Worm (Caenorhabditis elegans) whole organism, young adult: ENCODE results near the gene W01D2.6.

Experiments
- F22D6.2 ChIP-seq: sonication (generic microtip); optimal IDR thresholded peaks from 2 replicates; lab custom pipeline; 2016; ENCODE audit warnings: mild to moderate bottlenecking, missing genetic modification characterization, missing compliant biosample characterization
- F33H1.4 ChIP-seq: fragments of 200-800 bp; sonication (Bioruptor generic); IDR thresholded peaks from 2 replicates; pipeline ENCODE4 v1.3.6; 2022; ENCODE audit warnings: missing genetic modification reagents, missing genetic modification characterization, missing compliant biosample characterization
- F52B5.7 ChIP-seq: sonication (generic microtip); optimal IDR thresholded peaks from 2 replicates; lab custom pipeline; 2016; ENCODE audit warnings: mild to moderate bottlenecking, missing genetic modification characterization, missing compliant biosample characterization
- F55B11.4 ChIP-seq: sonication (generic microtip); optimal IDR thresholded peaks from 2 replicates; lab custom pipeline; 2016; ENCODE audit warnings: missing compliant biosample characterization, missing genetic modification characterization, borderline replicate concordance; ENCODE audit not compliant: insufficient read depth
- F57A8.1 ChIP-seq: fragments of 200-800 bp; sonication (Bioruptor generic); optimal IDR thresholded peaks from 2 replicates; lab custom pipeline; 2018; ENCODE audit warnings: mild to moderate bottlenecking, missing genetic modification characterization, moderate library complexity, missing compliant biosample characterization
- Y53F4B.3 ChIP-seq: fragments of 200-800 bp; sonication (Bioruptor generic); IDR thresholded peaks from 2 replicates; pipeline ENCODE4 v1.3.6; 2022; ENCODE audit warnings: missing genetic modification reagents, missing genetic modification characterization, missing compliant biosample characterization
- Y67H2A.10 ChIP-seq: fragments of 200-800 bp; sonication (Bioruptor generic); conservative IDR thresholded peaks from 2 replicates; pipeline ENCODE4 v1.3.6; 2022; ENCODE audit warnings: missing genetic modification reagents, missing genetic modification characterization, missing compliant biosample characterization
- Y95B8A.8 ChIP-seq: fragments of 200-800 bp; sonication (Bioruptor generic); IDR thresholded peaks from 2 replicates; pipeline ENCODE4 v1.3.6; 2022; ENCODE audit warnings: missing genetic modification reagents, missing genetic modification characterization, missing compliant biosample characterization
- ZK185.1 ChIP-seq: sonication (generic microtip); optimal IDR thresholded peaks from 2 replicates; lab custom pipeline; 2016; ENCODE audit warnings: mild to moderate bottlenecking, missing genetic modification characterization, missing compliant biosample characterization; ENCODE audit not compliant: poor library complexity, severe bottlenecking
- athp-1 ChIP-seq: sonication (generic microtip); optimal IDR thresholded peaks from 2 replicates; lab custom pipeline; 2017; ENCODE audit warnings: mild to moderate bottlenecking, missing genetic modification characterization, missing compliant biosample characterization
- attf-3 ChIP-seq: fragments of 200-800 bp; sonication (Bioruptor generic); conservative IDR thresholded peaks from 2 replicates; pipeline ENCODE4 v1.3.6; 2022; ENCODE audit warnings: missing genetic modification reagents, missing genetic modification characterization, missing compliant biosample characterization
- attf-6 ChIP-seq: fragments of 200-800 bp; sonication (Bioruptor generic); IDR thresholded peaks from 2 replicates; pipeline ENCODE4 v1.3.6; 2022; ENCODE audit warnings: missing genetic modification reagents, missing genetic modification characterization, missing compliant biosample characterization
- bed-1 ChIP-seq: fragments of 200-800 bp; sonication (Bioruptor generic); IDR thresholded peaks from 2 replicates; pipeline ENCODE4 v1.3.6; 2022; ENCODE audit warnings: missing genetic modification reagents, missing genetic modification characterization, missing compliant biosample characterization
- bed-2 ChIP-seq: fragments of 200-800 bp; sonication (Bioruptor generic); IDR thresholded peaks from 2 replicates; pipeline ENCODE4 v1.3.6; 2022; ENCODE audit warnings: missing genetic modification reagents, missing genetic modification characterization, missing compliant biosample characterization
- ccch-3 ChIP-seq: fragments of 200-800 bp; sonication (Bioruptor generic); optimal IDR thresholded peaks from 2 replicates; lab custom pipeline; 2018; ENCODE audit warnings: mild to moderate bottlenecking, missing genetic modification characterization, missing compliant biosample characterization
- ceh-40 ChIP-seq: fragments of 200-800 bp; sonication (Bioruptor generic); IDR thresholded peaks from 2 replicates; pipeline ENCODE4 v1.3.6; 2022; ENCODE audit warnings: missing genetic modification characterization, missing compliant biosample characterization
- die-1 ChIP-seq: sonication (generic microtip); optimal IDR thresholded peaks from 2 replicates; lab custom pipeline; 2016; ENCODE audit warnings: missing genotype, mild to moderate bottlenecking, missing genetic modification characterization, missing compliant biosample characterization
- egrh-3 ChIP-seq: fragments of 200-800 bp; sonication (Bioruptor generic); IDR thresholded peaks from 2 replicates; pipeline ENCODE4 v1.3.6; 2022; ENCODE audit warnings: missing genetic modification reagents, missing genetic modification characterization, missing compliant biosample characterization
- ekl-4 ChIP-seq: fragments of 200-800 bp; sonication (Bioruptor generic); IDR thresholded peaks from 2 replicates; pipeline ENCODE4 v1.3.6; 2022; ENCODE audit warnings: missing genetic modification reagents, missing genetic modification characterization, missing compliant biosample characterization
- fkh-3 ChIP-seq: sonication (generic microtip); optimal IDR thresholded peaks from 2 replicates; lab custom pipeline; 2016; ENCODE audit warnings: mild to moderate bottlenecking, missing genetic modification characterization, missing compliant biosample characterization
- hlh-12 ChIP-seq: sonication (generic microtip); optimal IDR thresholded peaks from 2 replicates; lab custom pipeline; 2016; ENCODE audit warnings: missing genetic modification characterization, missing compliant biosample characterization
- hmg-20 ChIP-seq: fragments of 200-800 bp; sonication (Bioruptor generic); IDR thresholded peaks from 2 replicates; pipeline ENCODE4 v1.3.6; 2022; ENCODE audit warnings: missing genetic modification reagents, missing genetic modification characterization, missing compliant biosample characterization
- hrde-1 ChIP-seq: sonication (generic microtip); optimal IDR thresholded peaks from 2 replicates; lab custom pipeline; 2016; ENCODE audit warnings: missing genetic modification characterization, mild to moderate bottlenecking, missing compliant biosample characterization, moderate library complexity, missing genotype, missing genetic modification reagents, borderline replicate concordance
- let-607 ChIP-seq, 2 experiments: fragments of 200-800 bp in 1 of 2; sonication (Bioruptor generic) in 1 of 2; sonication (generic microtip) in 1 of 2; optimal IDR thresholded peaks; 2 replicates each; lab custom pipeline; 2016 to 2018; ENCODE audit warnings: mild to moderate bottlenecking in 2 of 2, missing compliant biosample characterization in 2 of 2, missing genetic modification characterization in 2 of 2, moderate library complexity in 2 of 2, missing genotype in 1 of 2
- lin-26 ChIP-seq: fragments of 200-800 bp; sonication (Bioruptor generic); IDR thresholded peaks from 2 replicates; pipeline ENCODE4 v1.3.6; 2022; ENCODE audit warnings: missing genetic modification reagents, missing genetic modification characterization, missing compliant biosample characterization
- lsy-27 ChIP-seq: sonication (generic microtip); optimal IDR thresholded peaks from 2 replicates; lab custom pipeline; 2017; ENCODE audit warnings: missing genetic modification characterization, mild to moderate bottlenecking, missing compliant biosample characterization, antibody characterized with exemption, missing genotype, borderline replicate concordance; ENCODE audit not compliant: insufficient read depth
- madf-10 ChIP-seq: sonication (generic microtip); optimal IDR thresholded peaks from 2 replicates; lab custom pipeline; 2016; ENCODE audit warnings: mild to moderate bottlenecking, missing genetic modification characterization, missing compliant biosample characterization
- madf-6 ChIP-seq: fragments of 200-800 bp; sonication (Bioruptor generic); IDR thresholded peaks from 2 replicates; pipeline ENCODE4 v1.3.6; 2022; ENCODE audit warnings: missing genetic modification reagents, missing genetic modification characterization, missing compliant biosample characterization
- mxl-1 ChIP-seq: sonication (generic microtip); optimal IDR thresholded peaks from 2 replicates; lab custom pipeline; 2016; ENCODE audit warnings: missing genetic modification characterization, missing compliant biosample characterization
- nfya-1 ChIP-seq: sonication (generic microtip); optimal IDR thresholded peaks from 2 replicates; lab custom pipeline; 2017; ENCODE audit warnings: antibody characterized with exemption, missing compliant biosample characterization, missing genetic modification characterization, borderline replicate concordance; ENCODE audit not compliant: insufficient read depth
- nfyb-1 ChIP-seq: fragments of 200-800 bp; sonication (Bioruptor generic); IDR thresholded peaks from 2 replicates; pipeline ENCODE4 v1.3.6; 2022; ENCODE audit warnings: missing genetic modification reagents, missing genetic modification characterization, missing compliant biosample characterization
- nhr-120 ChIP-seq: fragments of 200-800 bp; sonication (Bioruptor generic); IDR thresholded peaks from 2 replicates; pipeline ENCODE4 v1.3.6; 2022; ENCODE audit warnings: missing genetic modification characterization, missing compliant biosample characterization
- nhr-179 ChIP-seq: sonication (generic microtip); optimal IDR thresholded peaks from 2 replicates; lab custom pipeline; 2016; ENCODE audit warnings: mild to moderate bottlenecking, missing genetic modification characterization, missing compliant biosample characterization
- nhr-27 ChIP-seq: fragments of 200-800 bp; sonication (Bioruptor generic); optimal IDR thresholded peaks from 2 replicates; lab custom pipeline; 2018; ENCODE audit warnings: mild to moderate bottlenecking, missing genetic modification characterization, moderate library complexity, missing compliant biosample characterization
- nhr-80 ChIP-seq: sonication (generic microtip); optimal IDR thresholded peaks from 2 replicates; lab custom pipeline; 2016; ENCODE audit warnings: missing genetic modification characterization, missing compliant biosample characterization
- rec-8 ChIP-seq, 2 experiments: sonication (generic microtip); optimal IDR thresholded peaks; 2 replicates each; lab custom pipeline; 2016; ENCODE audit warnings: mild to moderate bottlenecking in 2 of 2, missing genetic modification characterization in 2 of 2, missing genetic modification reagents in 2 of 2, missing genotype in 2 of 2, missing biosample characterization in 1 of 2, missing compliant biosample characterization in 1 of 2, moderate library complexity in 1 of 2
- repo-1 ChIP-seq: sonication (generic microtip); optimal IDR thresholded peaks from 2 replicates; lab custom pipeline; 2017; ENCODE audit warnings: mild to moderate bottlenecking, missing genetic modification characterization, missing compliant biosample characterization
- snpc-1.3 ChIP-seq: sonication (generic microtip); optimal IDR thresholded peaks from 2 replicates; lab custom pipeline; 2017; ENCODE audit warnings: missing genetic modification characterization, mild to moderate bottlenecking, missing compliant biosample characterization, antibody characterized with exemption, moderate library complexity, missing genotype, missing genetic modification reagents; ENCODE audit not compliant: insufficient read depth
- snpc-3.4 ChIP-seq: sonication (generic microtip); optimal IDR thresholded peaks from 2 replicates; lab custom pipeline; 2017; ENCODE audit warnings: missing genetic modification characterization, mild to moderate bottlenecking, missing compliant biosample characterization, antibody characterized with exemption, moderate library complexity, missing genotype, missing genetic modification reagents
- snpc-4 ChIP-seq, 5 experiments: fragments of 150-350 bp in 1 of 5; sonication (generic microtip) in 4 of 5; optimal IDR thresholded peaks; 2 replicates each; lab custom pipeline; 2014 to 2018; ENCODE audit warnings: missing genetic modification characterization in 5 of 5, missing biosample characterization in 3 of 5, antibody characterized with exemption in 2 of 5, mild to moderate bottlenecking in 2 of 5, missing compliant biosample characterization in 2 of 5, missing genotype in 2 of 5, moderate library complexity in 2 of 5, missing genetic modification reagents in 1 of 5
- sptf-2 ChIP-seq: fragments of 200-800 bp; sonication (Bioruptor generic); optimal IDR thresholded peaks from 2 replicates; lab custom pipeline; 2018; ENCODE audit warnings: mild to moderate bottlenecking, missing genetic modification characterization, missing compliant biosample characterization
- tlf-1 ChIP-seq: fragments of 200-800 bp; sonication (Bioruptor generic); optimal IDR thresholded peaks from 2 replicates; lab custom pipeline; 2018; ENCODE audit warnings: mild to moderate bottlenecking, missing genetic modification characterization, missing compliant biosample characterization
- ztf-22 ChIP-seq: fragments of 200-800 bp; sonication (Bioruptor generic); optimal IDR thresholded peaks from 2 replicates; lab custom pipeline; 2018; ENCODE audit warnings: mild to moderate bottlenecking, missing genetic modification characterization, moderate library complexity, missing compliant biosample characterization
- ztf-26 ChIP-seq: sonication (generic microtip); optimal IDR thresholded peaks from 2 replicates; lab custom pipeline; 2017; ENCODE audit warnings: missing genetic modification characterization, missing compliant biosample characterization
- ztf-28 ChIP-seq: fragments of 200-800 bp; sonication (Bioruptor generic); IDR thresholded peaks from 2 replicates; pipeline ENCODE4 v1.3.6; 2022; ENCODE audit warnings: missing genetic modification reagents, missing genetic modification characterization, missing compliant biosample characterization
- ztf-6 ChIP-seq: fragments of 200-800 bp; sonication (Bioruptor generic); IDR thresholded peaks from 2 replicates; pipeline ENCODE4 v1.3.6; 2022; ENCODE audit warnings: missing genetic modification reagents, missing genetic modification characterization, missing compliant biosample characterization

The W01D2.6 gene

ce11 chrII:14798047-14798522, 10.7 kb upstream of the W01D2.6 start, which contains the start of gene tbc-20:
TSS of gene tbc-20 (plus strand) at chrII:14798472.
- no peak for TF ChIP-seq die-1 (tag; lab: Kevin White, UChicago)
- no peak for TF ChIP-seq ztf-28 (GFP tag; lab: Robert Waterston, UW)
- no peak for TF ChIP-seq mxl-1 (tag; lab: Kevin White, UChicago)
- TF ChIP-seq repo-1 (tag; lab: Kevin White, UChicago): no peak
- no peak for TF ChIP-seq ztf-6 (GFP tag; lab: Robert Waterston, UW)
- TF ChIP-seq rec-8 (tag; optimal IDR thresholded peaks at IDR 0.05; lab: Kevin White, UChicago): no peak
- TF ChIP-seq hrde-1 (tag; lab: Kevin White, UChicago): peak; percentile 38
- no peak for TF ChIP-seq ccch-3 (GFP tag; lab: Kevin White, UChicago)
- TF ChIP-seq F22D6.2: no peak
- no peak for TF ChIP-seq hlh-12 (tag; lab: Kevin White, UChicago)
- peak; percentile 56 for TF ChIP-seq snpc-3.4 (tag; lab: Kevin White, UChicago)
- TF ChIP-seq hmg-20 (GFP tag; lab: Robert Waterston, UW): no peak
- TF ChIP-seq nhr-27 (tag; lab: Kevin White, UChicago): no peak
- TF ChIP-seq snpc-1.3 (tag; lab: Kevin White, UChicago): peak; percentile 59
- no peak for TF ChIP-seq ceh-40 (GFP tag; lab: Robert Waterston, UW)
- TF ChIP-seq nhr-120: no peak
- no peak for TF ChIP-seq madf-10 (tag; lab: Kevin White, UChicago)
- TF ChIP-seq F33H1.4 (GFP tag; lab: Robert Waterston, UW): peak; percentile 56
- no peak for TF ChIP-seq ztf-26 (tag; lab: Kevin White, UChicago)
- TF ChIP-seq ZK185.1: peak; percentile 28
- no peak for TF ChIP-seq nhr-80 (tag; lab: Kevin White, UChicago)
- TF ChIP-seq attf-6 (GFP tag; lab: Robert Waterston, UW): 0 out of 2 replicates have a peak, but pooled peaks have one; percentile 19
- TF ChIP-seq egrh-3: no peak
- TF ChIP-seq attf-3 (GFP tag; lab: Robert Waterston, UW): peak; percentile 41; the same call in 1 of the 2 replicates
- TF ChIP-seq let-607 (tag; optimal IDR thresholded peaks at IDR 0.05; lab: Kevin White, UChicago): peak in 1 of 2 experiments; percentile 32
- no peak for TF ChIP-seq sptf-2
- TF ChIP-seq Y95B8A.8 (GFP tag; lab: Robert Waterston, UW): no peak
- no peak for TF ChIP-seq nfyb-1 (GFP tag; lab: Robert Waterston, UW)
- no peak for TF ChIP-seq fkh-3 (tag; lab: Kevin White, UChicago)
- no peak for TF ChIP-seq bed-2
- TF ChIP-seq madf-6: peak; percentile 76
- peak; percentile 19 for TF ChIP-seq athp-1 (tag; lab: Kevin White, UChicago)
- TF ChIP-seq F52B5.7 (tag; lab: Kevin White, UChicago): no peak
- no peak for TF ChIP-seq lin-26
- no peak for TF ChIP-seq F57A8.1
- TF ChIP-seq nfya-1 (tag; lab: Kevin White, UChicago): no peak
- no peak for TF ChIP-seq nhr-179 (tag; lab: Kevin White, UChicago)
- TF ChIP-seq bed-1: no peak
- TF ChIP-seq Y53F4B.3 (GFP tag; lab: Robert Waterston, UW): no peak
- no peak for TF ChIP-seq ztf-22 (GFP tag; lab: Kevin White, UChicago)
- TF ChIP-seq Y67H2A.10: no peak
- peak; percentile 57; the same call in 1 of the 2 replicates for TF ChIP-seq ekl-4 (GFP tag; lab: Robert Waterston, UW)
- TF ChIP-seq lsy-27 (tag; lab: Kevin White, UChicago): no peak
- no peak for TF ChIP-seq tlf-1
- peak; percentile 49 for TF ChIP-seq snpc-4 (GFP tag; optimal IDR thresholded peaks at IDR 0.05; lab: Kevin White, UChicago)
- TF ChIP-seq snpc-4 (tag; optimal IDR thresholded peaks at IDR 0.05; lab: Kevin White, UChicago): peak in 3 of 4 experiments; percentile 46 to 73 (median 68)
- TF ChIP-seq F55B11.4 (tag; lab: Kevin White, UChicago): no peak
